Fruit fly (Drosophila melanogaster) whole organism, embryonic: ENCODE measurements around the gene CG15306.

ENCODE experiments used
- CG12155 ChIP-seq: fragments of 200-800 bp; sonication (Bioruptor generic); optimal IDR thresholded peaks from 3 replicates; lab custom pipeline; 2016; ENCODE audit warnings: missing biosample characterization, missing genetic modification characterization
- CG17802 ChIP-seq: fragments of 200-800 bp; sonication (Bioruptor generic); optimal IDR thresholded peaks from 2 replicates; lab custom pipeline; 2018; ENCODE audit warnings: missing biosample characterization, mild to moderate bottlenecking, missing genetic modification characterization, moderate library complexity
- CG2678 ChIP-seq: fragments of 200-800 bp; sonication (Bioruptor generic); optimal IDR thresholded peaks from 3 replicates; lab custom pipeline; 2019; ENCODE audit warnings: missing biosample characterization, mild to moderate bottlenecking, missing genetic modification characterization, moderate library complexity
- Hr3 ChIP-seq: fragments of 200-800 bp; sonication (Bioruptor generic); optimal IDR thresholded peaks from 3 replicates; lab custom pipeline; 2016; ENCODE audit warnings: missing biosample characterization, missing genetic modification characterization
- Myb ChIP-seq: fragments of 200-800 bp; sonication (Bioruptor generic); optimal IDR thresholded peaks from 2 replicates; lab custom pipeline; 2016; ENCODE audit warnings: missing biosample characterization, missing genetic modification characterization
- Six4 ChIP-seq: fragments of 200-800 bp; sonication (Bioruptor generic); optimal IDR thresholded peaks from 2 replicates; lab custom pipeline; 2016; ENCODE audit warnings: missing biosample characterization, missing genetic modification characterization
- Xrp1 ChIP-seq: fragments of 200-800 bp; sonication (Bioruptor generic); IDR thresholded peaks from 2 replicates; pipeline ENCODE4 v1.3.6; 2022; ENCODE audit warnings: missing biosample characterization, missing genetic modification characterization
- ato ChIP-seq: fragments of 200-800 bp; sonication (Bioruptor generic); IDR thresholded peaks from 2 replicates; pipeline ENCODE4 v1.3.6; 2022; ENCODE audit warnings: missing biosample characterization, missing genetic modification characterization; ENCODE audit not compliant: partially characterized antibody
- crol ChIP-seq: fragments of 200-800 bp; sonication (Bioruptor generic); IDR thresholded peaks from 2 replicates; pipeline ENCODE4 v1.3.6; 2022; ENCODE audit warnings: missing biosample characterization, missing genetic modification characterization
- gcm2 ChIP-seq: fragments of 200-800 bp; sonication (Bioruptor generic); optimal IDR thresholded peaks from 2 replicates; lab custom pipeline; 2016; ENCODE audit warnings: missing biosample characterization, missing genetic modification characterization
- oc ChIP-seq: fragments of 200-800 bp; sonication (Bioruptor generic); optimal IDR thresholded peaks from 2 replicates; lab custom pipeline; 2018; ENCODE audit warnings: missing biosample characterization, mild to moderate bottlenecking, missing genetic modification characterization, moderate library complexity
- org-1 ChIP-seq: fragments of 200-800 bp; sonication (Bioruptor generic); optimal IDR thresholded peaks from 2 replicates; lab custom pipeline; 2017; ENCODE audit warnings: missing biosample characterization, missing genetic modification characterization
- seq ChIP-seq: fragments of 200-800 bp; sonication (Bioruptor generic); IDR thresholded peaks from 2 replicates; pipeline ENCODE4 v1.3.6; 2022; ENCODE audit warnings: missing biosample characterization, missing genetic modification characterization
- shn ChIP-seq: fragments of 200-800 bp; sonication (Bioruptor generic); optimal IDR thresholded peaks from 3 replicates; lab custom pipeline; 2016; ENCODE audit warnings: missing biosample characterization, missing genetic modification characterization

- TF ChIP-seq org-1 (peak; percentile 8), seq (no peak), oc (tag; lab: Kevin White, UChicago) (peak; percentile 56), Myb (GFP tag; lab: Kevin White, UChicago) (peak; percentile 65), CG17802 (tag; lab: Kevin White, UChicago) (no peak), CG2678 (tag; lab: Kevin White, UChicago) (peak; percentile 26), crol (GFP tag; lab: Robert Waterston, UW) (no peak), gcm2 (GFP tag; lab: Kevin White, UChicago) (no peak), CG12155 (GFP tag; lab: Kevin White, UChicago) (no peak), shn (GFP tag; lab: Kevin White, UChicago) (no peak), Xrp1 (GFP tag; lab: Robert Waterston, UW) (no peak), ato (GFP tag; lab: Robert Waterston, UW) (peak; percentile 97), Six4 (GFP tag; lab: Kevin White, UChicago) (no peak), Hr3 (GFP tag; lab: Kevin White, UChicago) (no peak)
Observed at dm6 chrX:10365748-10366415, 34.3 kb upstream of the CG15306 start.
